Worm (Caenorhabditis elegans): Measurements from ENCODE around the gene C11G10.1.

DNA sequence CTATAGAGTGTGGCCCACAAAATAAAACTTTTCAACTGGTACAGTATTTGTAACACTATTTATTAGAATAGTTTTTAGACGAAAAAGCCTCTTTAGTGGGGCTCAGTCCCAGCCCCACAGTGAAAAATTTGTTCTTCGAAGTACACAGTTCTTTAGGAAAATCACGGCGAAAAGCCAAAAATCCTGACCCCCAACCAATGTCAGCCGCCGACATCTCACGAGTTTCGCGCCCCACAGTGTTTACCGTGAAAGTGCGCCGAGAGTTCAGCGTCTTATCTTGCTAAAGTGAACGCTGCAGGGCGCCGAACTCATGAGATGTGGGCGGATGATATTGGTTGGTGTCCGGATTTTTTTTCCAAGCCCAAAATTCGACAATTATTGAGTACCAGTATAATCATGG, 12.4 kb upstream of the C11G10.1 start:
- TF ChIP-seq nhr-85 (tag) (no peak), vab-15 (tag; optimal IDR thresholded peaks at IDR 0.05) (no peak), aha-1 (tag; optimal IDR thresholded peaks at IDR 0.05) (no peak)
